Fruit fly (Drosophila melanogaster): ENCODE measurements around the gene CG9331.

DNA sequence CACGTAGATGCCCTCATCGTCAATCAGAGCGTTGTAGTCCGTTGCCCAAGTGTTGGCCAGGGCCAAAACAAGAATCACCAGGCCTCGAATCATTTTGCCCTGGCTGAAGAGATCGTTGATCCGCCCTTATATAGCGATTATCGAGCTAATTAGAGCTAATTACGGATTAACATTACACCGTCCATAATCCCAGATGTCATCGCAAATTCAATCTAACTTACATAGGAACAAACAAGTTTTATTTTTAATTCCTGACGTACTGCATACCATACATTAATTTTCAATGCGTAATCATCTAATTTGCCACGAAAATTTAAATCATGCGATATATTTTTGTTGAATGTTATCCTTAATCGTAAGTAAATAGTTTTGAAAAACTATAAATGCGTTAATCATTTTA lies 5.5 kb upstream of the CG9331 start, which contains the start of gene CheB38b:
- TF ChIP-seq psq (optimal IDR thresholded peaks at IDR 0.05) (no peak), pan (optimal IDR thresholded peaks at IDR 0.05) (no peak), CG8478 (optimal IDR thresholded peaks at IDR 0.05) (no peak), EcR (GFP tag; optimal IDR thresholded peaks at IDR 0.05) (no peak), usp (GFP tag; optimal IDR thresholded peaks at IDR 0.05) (no peak), Dll (optimal IDR thresholded peaks at IDR 0.05) (no peak)

Measured in whole organism.